Worm (Caenorhabditis elegans) whole organism, L2 larva: ENCODE results near the gene cup-5.

ENCODE experiments used
- ZK546.5 ChIP-seq: sonication (generic microtip); optimal IDR thresholded peaks from 2 replicates; lab custom pipeline; 2017; ENCODE audit warnings: missing biosample characterization, missing genetic modification characterization
- alr-1 ChIP-seq: fragments of 150-350 bp; optimal IDR thresholded peaks from 2 replicates; lab custom pipeline; 2014; ENCODE audit warnings: missing biosample characterization, missing genetic modification characterization
- unc-62 ChIP-seq: fragments of 150-350 bp; optimal IDR thresholded peaks from 2 replicates; lab custom pipeline; 2014; ENCODE audit warnings: missing biosample characterization, missing genetic modification reagents, missing genetic modification characterization
- zag-1 ChIP-seq: fragments of 150-350 bp; optimal IDR thresholded peaks from 2 replicates; lab custom pipeline; 2014; ENCODE audit warnings: missing biosample characterization, missing genetic modification characterization

DNA sequence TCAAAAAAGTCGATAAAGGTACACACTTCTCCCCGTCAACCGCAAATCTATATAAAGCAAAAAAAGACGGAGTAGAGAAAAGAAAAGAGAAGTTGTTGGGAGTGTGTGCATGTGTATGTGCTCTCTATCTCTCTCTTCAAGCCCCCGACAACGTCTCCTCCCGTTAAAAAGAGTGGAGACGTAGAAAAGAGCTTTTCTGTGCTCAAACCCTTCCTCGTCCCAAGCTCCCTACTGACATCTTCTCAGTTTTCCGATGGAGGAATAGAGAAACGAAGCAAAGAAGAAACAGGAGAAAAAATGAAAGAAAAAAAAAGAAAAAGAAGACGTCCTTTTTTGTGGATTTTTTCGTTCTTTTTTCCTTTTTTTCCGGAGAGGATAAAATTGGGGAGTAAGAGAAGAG lies 3.4 kb upstream of the cup-5 start:
- no peak for TF ChIP-seq unc-62 (GFP tag; lab: Kevin White, UChicago)
- peak; percentile 29 for TF ChIP-seq zag-1
- no peak for TF ChIP-seq alr-1 (tag; lab: Kevin White, UChicago)
- no peak for TF ChIP-seq ZK546.5 (tag; lab: Kevin White, UChicago)
